Worm (Caenorhabditis elegans): ENCODE results near the gene fbxc-12.

The fbxc-12 gene

DNA sequence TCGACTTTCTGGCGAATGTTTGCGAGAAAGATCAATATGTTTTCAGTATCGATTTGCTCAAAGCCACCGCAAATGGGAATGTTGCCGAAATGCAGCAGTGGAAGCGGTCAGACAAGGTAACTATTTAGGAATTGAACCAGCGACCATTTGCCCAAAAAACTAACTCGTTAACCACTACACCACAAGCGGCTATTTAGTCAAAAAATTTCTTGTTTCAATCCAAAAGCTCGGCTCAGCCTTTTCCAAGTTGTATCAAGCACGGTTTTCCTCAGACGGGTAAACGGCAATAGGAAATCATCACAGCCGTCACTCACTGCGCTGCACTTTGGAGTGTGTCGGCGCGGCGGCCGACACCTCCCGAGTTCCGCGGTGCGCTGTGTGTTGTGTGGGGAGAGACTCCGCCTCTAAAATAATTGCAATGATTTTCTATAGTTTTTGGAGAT, 38.2 kb upstream of the fbxc-12 start:
- peak; percentile 47; the same call in 1 of the 2 replicates for TF ChIP-seq ceh-44 (GFP tag; IDR thresholded peaks at IDR 0.05)
- TF ChIP-seq spr-1 (tag; optimal IDR thresholded peaks at IDR 0.05): peak; percentile 74
- peak; percentile 79 for TF ChIP-seq spr-3 (GFP tag; optimal IDR thresholded peaks at IDR 0.05)
- peak; percentile 82 for TF ChIP-seq snpc-1.2 (GFP tag; IDR thresholded peaks at IDR 0.05)
- TF ChIP-seq F37D6.2 (tag; optimal IDR thresholded peaks at IDR 0.05): peak; percentile 23
- no peak for TF ChIP-seq daf-19 (GFP tag; conservative IDR thresholded peaks at IDR 0.05)
- peak; percentile 36; the same call in 1 of the 2 replicates for TF ChIP-seq ZK337.2 (GFP tag; IDR thresholded peaks at IDR 0.05)
- no peak for TF ChIP-seq nhr-11 (tag; optimal IDR thresholded peaks at IDR 0.05)
- TF ChIP-seq skn-1 (tag; optimal IDR thresholded peaks at IDR 0.05): no peak
- TF ChIP-seq cey-2 (tag; optimal IDR thresholded peaks at IDR 0.05; ENCODE audit: borderline replicate concordance, insufficient read depth): no peak
- no peak for TF ChIP-seq lin-15B (tag; optimal IDR thresholded peaks at IDR 0.05)
- TF ChIP-seq madf-5 (GFP tag; IDR thresholded peaks at IDR 0.05): no peak
- TF ChIP-seq aly-2 (tag; optimal IDR thresholded peaks at IDR 0.05): no peak
- TF ChIP-seq lin-1 (GFP tag; IDR thresholded peaks at IDR 0.05): peak; percentile 50; the same call in 1 of the 2 replicates
- 0 out of 2 replicates have a peak, but pooled peaks have one; percentile 7 for TF ChIP-seq dmd-9 (GFP tag; IDR thresholded peaks at IDR 0.05)
- TF ChIP-seq lsy-2 (tag; optimal IDR thresholded peaks at IDR 0.05): peak; percentile 50 to 73
- TF ChIP-seq nhr-42 (GFP tag; IDR thresholded peaks at IDR 0.05): peak; percentile 59
- TF ChIP-seq nhr-6 (tag; optimal IDR thresholded peaks at IDR 0.05): peak; percentile 48
- TF ChIP-seq ceh-32 (tag; optimal IDR thresholded peaks at IDR 0.05; ENCODE audit: poor library complexity): no peak
- TF ChIP-seq T26A8.4 (GFP tag; IDR thresholded peaks at IDR 0.05): peak; percentile 89
- peak; percentile 24 for TF ChIP-seq R02D3.7 (tag; optimal IDR thresholded peaks at IDR 0.05)
- no peak for TF ChIP-seq attf-4 (tag; optimal IDR thresholded peaks at IDR 0.05)
- TF ChIP-seq mdt-29 (GFP tag; IDR thresholded peaks at IDR 0.05): peak; percentile 83
- no peak for TF ChIP-seq nhr-41 (GFP tag; IDR thresholded peaks at IDR 0.05)
- TF ChIP-seq zag-1 (tag; optimal IDR thresholded peaks at IDR 0.05): no peak
- peak; percentile 82 for TF ChIP-seq lim-7 (GFP tag; IDR thresholded peaks at IDR 0.05)
- TF ChIP-seq madf-9 (GFP tag; conservative IDR thresholded peaks at IDR 0.05): no peak; the same call in 1 of the 2 replicates
- peak; percentile 2 for TF ChIP-seq nhr-77 (tag; optimal IDR thresholded peaks at IDR 0.05)
- no peak for TF ChIP-seq fos-1 (tag; optimal IDR thresholded peaks at IDR 0.05)
- peak; percentile 36; the same call in 1 of the 2 replicates for TF ChIP-seq Y75B8A.6 (GFP tag; IDR thresholded peaks at IDR 0.05)
- TF ChIP-seq mep-1 (tag; optimal IDR thresholded peaks at IDR 0.05): peak; percentile 93
- TF ChIP-seq mdl-1 (tag; optimal IDR thresholded peaks at IDR 0.05): peak in 1 of 2 experiments; percentile 11
- TF ChIP-seq hmg-1.1 (GFP tag; IDR thresholded peaks at IDR 0.05): peak; percentile 79
- TF ChIP-seq arid-1 (GFP tag; conservative IDR thresholded peaks at IDR 0.05): peak; percentile 74; the same call in 1 of the 2 replicates
- TF ChIP-seq ZK546.5 (tag; optimal IDR thresholded peaks at IDR 0.05): no peak
- 0 out of 2 replicates have a peak, but pooled peaks have one; percentile 38 for TF ChIP-seq tra-1 (GFP tag; IDR thresholded peaks at IDR 0.05)
- peak; percentile 40 for TF ChIP-seq nhr-25 (tag; optimal IDR thresholded peaks at IDR 0.05; ENCODE audit: borderline replicate concordance, insufficient read depth)
- no peak for TF ChIP-seq lin-29 (GFP tag; IDR thresholded peaks at IDR 0.05)
- TF ChIP-seq fkh-10 (GFP tag; optimal IDR thresholded peaks at IDR 0.05): no peak
- peak; percentile 37 for TF ChIP-seq jun-1 (tag; optimal IDR thresholded peaks at IDR 0.05)
- no peak for TF ChIP-seq zip-2 (tag; optimal IDR thresholded peaks at IDR 0.05)
- TF ChIP-seq snpc-4 (tag; optimal IDR thresholded peaks at IDR 0.05): peak; percentile 96
- peak; percentile 36 for TF ChIP-seq Y5F2A.4 (GFP tag; optimal IDR thresholded peaks at IDR 0.05)
- TF ChIP-seq ceh-82 (tag; optimal IDR thresholded peaks at IDR 0.05): peak; percentile 16
- peak; percentile 94 for TF ChIP-seq dve-1 (tag; optimal IDR thresholded peaks at IDR 0.05; ENCODE audit: insufficient read depth)
- TF ChIP-seq T20F7.1 (GFP tag; optimal IDR thresholded peaks at IDR 0.05): no peak
- TF ChIP-seq daf-12 (tag; optimal IDR thresholded peaks at IDR 0.05): no peak
- peak; percentile 46 for TF ChIP-seq gei-8 (GFP tag; optimal IDR thresholded peaks at IDR 0.05)
- TF ChIP-seq egl-27 (tag; optimal IDR thresholded peaks at IDR 0.05): no peak
- TF ChIP-seq ceh-28 (tag; optimal IDR thresholded peaks at IDR 0.05): no peak
- peak; percentile 96 for TF ChIP-seq F49E8.2 (tag; optimal IDR thresholded peaks at IDR 0.05; ENCODE audit: borderline replicate concordance)

All from whole organism, L4 larva.